Fruit fly (Drosophila melanogaster) whole organism, embryonic: ENCODE data around the gene CG34313.

Source experiments
- ATbp ChIP-seq: fragments of 200-800 bp; sonication (Bioruptor generic); optimal IDR thresholded peaks from 2 replicates; lab custom pipeline; 2017; ENCODE audit warnings: missing biosample characterization, mild to moderate bottlenecking, missing genetic modification characterization, missing genetic modification reagents
- CG10321 ChIP-seq: fragments of 200-800 bp; sonication (Bioruptor generic); IDR thresholded peaks from 2 replicates; pipeline ENCODE4 v1.3.6; 2022; ENCODE audit warnings: missing biosample characterization, missing genetic modification characterization
- CG10565 ChIP-seq: fragments of 200-800 bp; sonication (Bioruptor generic); optimal IDR thresholded peaks from 3 replicates; lab custom pipeline; 2016; ENCODE audit warnings: missing biosample characterization, mild to moderate bottlenecking, missing genetic modification characterization
- CG11504 ChIP-seq: fragments of 200-800 bp; sonication (Bioruptor generic); optimal IDR thresholded peaks from 3 replicates; lab custom pipeline; 2019; ENCODE audit warnings: missing biosample characterization, mild to moderate bottlenecking, missing genetic modification characterization, moderate library complexity
- CG12236 ChIP-seq: fragments of 200-800 bp; sonication (Bioruptor generic); optimal IDR thresholded peaks from 2 replicates; lab custom pipeline; 2016; ENCODE audit warnings: missing biosample characterization, missing genetic modification characterization
- CG15073 ChIP-seq: fragments of 200-800 bp; sonication (Bioruptor generic); optimal IDR thresholded peaks from 2 replicates; lab custom pipeline; 2016; ENCODE audit warnings: missing biosample characterization, missing genetic modification characterization
- CG1602 ChIP-seq: fragments of 200-800 bp; sonication (Bioruptor generic); optimal IDR thresholded peaks from 3 replicates; lab custom pipeline; 2016; ENCODE audit warnings: missing biosample characterization, missing genetic modification characterization
- CG1647 ChIP-seq: fragments of 200-800 bp; sonication (Bioruptor generic); optimal IDR thresholded peaks from 3 replicates; lab custom pipeline; 2016; ENCODE audit warnings: missing biosample characterization, missing genetic modification characterization
- CG16863 ChIP-seq: fragments of 200-800 bp; sonication (Bioruptor generic); optimal IDR thresholded peaks from 3 replicates; lab custom pipeline; 2016; ENCODE audit warnings: missing biosample characterization, missing genetic modification characterization
- CG17359 ChIP-seq: fragments of 200-800 bp; sonication (Bioruptor generic); optimal IDR thresholded peaks from 3 replicates; lab custom pipeline; 2018; ENCODE audit warnings: missing biosample characterization, mild to moderate bottlenecking, missing genetic modification characterization, moderate library complexity
- CG17568 ChIP-seq: fragments of 200-800 bp; sonication (Bioruptor generic); optimal IDR thresholded peaks from 2 replicates; lab custom pipeline; 2018; ENCODE audit warnings: missing biosample characterization, mild to moderate bottlenecking, missing genetic modification characterization, moderate library complexity
- CG1792 ChIP-seq: fragments of 200-800 bp; sonication (Bioruptor generic); optimal IDR thresholded peaks from 2 replicates; lab custom pipeline; 2016; ENCODE audit warnings: missing biosample characterization, missing genetic modification characterization
- CG2678 ChIP-seq: fragments of 200-800 bp; sonication (Bioruptor generic); optimal IDR thresholded peaks from 3 replicates; lab custom pipeline; 2019; ENCODE audit warnings: missing biosample characterization, mild to moderate bottlenecking, missing genetic modification characterization, moderate library complexity
- CG2875 ChIP-seq: fragments of 200-800 bp; sonication (Bioruptor generic); optimal IDR thresholded peaks from 2 replicates; lab custom pipeline; 2017; ENCODE audit warnings: missing biosample characterization, mild to moderate bottlenecking, missing genetic modification characterization, missing genetic modification reagents
- CG34376 ChIP-seq: fragments of 200-800 bp; sonication (Bioruptor generic); optimal IDR thresholded peaks from 2 replicates; lab custom pipeline; 2018; ENCODE audit warnings: missing biosample characterization, mild to moderate bottlenecking, missing genetic modification characterization
- CG34422 ChIP-seq: fragments of 200-800 bp; sonication (Bioruptor generic); IDR thresholded peaks from 3 replicates; pipeline ENCODE4 v1.3.6; 2022; ENCODE audit warnings: missing biosample characterization, missing genetic modification characterization
- CG5953 ChIP-seq: fragments of 200-800 bp; sonication (Bioruptor generic); IDR thresholded peaks from 2 replicates; pipeline ENCODE4 v1.3.6; 2022; ENCODE audit warnings: missing biosample characterization, missing genetic modification characterization
- CG6654 ChIP-seq: fragments of 200-800 bp; sonication (Bioruptor generic); optimal IDR thresholded peaks from 2 replicates; lab custom pipeline; 2017; ENCODE audit warnings: missing biosample characterization, mild to moderate bottlenecking, missing genetic modification characterization
- CG7987 ChIP-seq: fragments of 200-800 bp; sonication (Bioruptor generic); optimal IDR thresholded peaks from 2 replicates; lab custom pipeline; 2018; ENCODE audit warnings: missing biosample characterization, mild to moderate bottlenecking, missing genetic modification characterization, moderate library complexity
- Chrac-16 ChIP-seq: fragments of 200-800 bp; sonication (Bioruptor generic); optimal IDR thresholded peaks from 3 replicates; lab custom pipeline; 2016; ENCODE audit warnings: missing biosample characterization, missing genetic modification characterization
- Dll ChIP-seq: fragments of 200-800 bp; sonication (Bioruptor generic); IDR thresholded peaks from 4 replicates; pipeline ENCODE4 v1.3.6; 2022; ENCODE audit warnings: missing biosample characterization, missing genetic modification characterization; ENCODE audit not compliant: partially characterized antibody
- Doc3 ChIP-seq: fragments of 200-800 bp; sonication (Bioruptor generic); IDR thresholded peaks from 3 replicates; pipeline ENCODE4 v1.3.6; 2022; ENCODE audit warnings: missing biosample characterization, missing genetic modification characterization; ENCODE audit not compliant: partially characterized antibody
- Dref ChIP-seq: fragments of 200-800 bp; sonication (Bioruptor generic); IDR thresholded peaks from 2 replicates; pipeline ENCODE4 v1.3.6; 2022; ENCODE audit warnings: missing biosample characterization, missing genetic modification characterization
- Eip74EF ChIP-seq, 2 experiments: fragments of 200-800 bp in 1 of 2; fragments of >200 bp in 1 of 2; sonication (Bioruptor generic) in 1 of 2; optimal IDR thresholded peaks; 2 replicates each; lab custom pipeline; 2017 to 2019; ENCODE audit warnings: missing biosample characterization in 2 of 2, missing genetic modification characterization in 2 of 2, mild to moderate bottlenecking in 1 of 2, moderate library complexity in 1 of 2
- Elba2 ChIP-seq: fragments of 200-800 bp; sonication (Bioruptor generic); optimal IDR thresholded peaks from 3 replicates; lab custom pipeline; 2016; ENCODE audit warnings: missing biosample characterization, missing genetic modification characterization
- Med ChIP-seq: fragments of 200-800 bp; sonication (Bioruptor generic); peaks from one replicate; lab custom pipeline; 2016; ENCODE audit warnings: missing biosample characterization, missing genetic modification characterization, mild to moderate bottlenecking, inconsistent platforms, moderate library complexity
- Mrtf ChIP-seq: fragments of 200-800 bp; sonication (Bioruptor generic); IDR thresholded peaks from 3 replicates; pipeline ENCODE4 v1.3.6; 2022; ENCODE audit warnings: missing biosample characterization, missing genetic modification characterization
- NFAT ChIP-seq: fragments of 200-800 bp; sonication (Bioruptor generic); IDR thresholded peaks from 2 replicates; pipeline ENCODE4 v1.3.6; 2022; ENCODE audit warnings: missing biosample characterization, missing genetic modification characterization
- Pdp1 ChIP-seq, 2 experiments: fragments of 200-800 bp; sonication (Bioruptor generic); optimal IDR thresholded peaks; 3 replicates each; lab custom pipeline; 2016; ENCODE audit warnings: missing biosample characterization in 2 of 2, missing genetic modification characterization in 2 of 2, mild to moderate bottlenecking in 1 of 2, moderate library complexity in 1 of 2
- Sin3A ChIP-seq: fragments of >200 bp; optimal IDR thresholded peaks from 2 replicates; lab custom pipeline; 2018
- Stat92E ChIP-seq, 3 experiments: fragments of >200 bp in 2 of 3; fragments of 200-800 bp in 1 of 3; sonication (Bioruptor generic) in 1 of 3; optimal IDR thresholded peaks; 2 replicates each; lab custom pipeline; 2017 to 2019; ENCODE audit warnings: missing biosample characterization in 3 of 3, missing genetic modification characterization in 3 of 3, mild to moderate bottlenecking in 1 of 3, moderate library complexity in 1 of 3
- az2 ChIP-seq: fragments of 200-800 bp; sonication (Bioruptor generic); optimal IDR thresholded peaks from 3 replicates; lab custom pipeline; 2016; ENCODE audit warnings: missing biosample characterization, missing genetic modification characterization
- cas ChIP-seq: fragments of 200-800 bp; sonication (Bioruptor generic); IDR thresholded peaks from 2 replicates; pipeline ENCODE4 v1.3.6; 2022; ENCODE audit warnings: missing biosample characterization, missing genetic modification characterization
- ems ChIP-seq: fragments of 200-800 bp; sonication (Bioruptor generic); optimal IDR thresholded peaks from 3 replicates; lab custom pipeline; 2016; ENCODE audit warnings: missing biosample characterization, missing genetic modification characterization
- gcm2 ChIP-seq: fragments of 200-800 bp; sonication (Bioruptor generic); optimal IDR thresholded peaks from 2 replicates; lab custom pipeline; 2016; ENCODE audit warnings: missing biosample characterization, missing genetic modification characterization
- gro ChIP-seq: fragments of 200-800 bp; sonication (Bioruptor generic); optimal IDR thresholded peaks from 2 replicates; lab custom pipeline; 2016; ENCODE audit warnings: missing biosample characterization, missing genetic modification characterization
- kay ChIP-seq: fragments of 200-800 bp; sonication (Bioruptor generic); optimal IDR thresholded peaks from 2 replicates; lab custom pipeline; 2016; ENCODE audit warnings: missing biosample characterization, missing genetic modification characterization
- kni ChIP-seq: fragments of 200-800 bp; sonication (Bioruptor generic); optimal IDR thresholded peaks from 3 replicates; lab custom pipeline; 2017; ENCODE audit warnings: mild to moderate bottlenecking, missing biosample characterization, missing genetic modification reagents, missing genetic modification characterization
- onecut ChIP-seq: fragments of 200-800 bp; sonication (Bioruptor generic); IDR thresholded peaks from 2 replicates; pipeline ENCODE4 v1.3.6; 2022; ENCODE audit warnings: missing biosample characterization, missing genetic modification characterization
- pb ChIP-seq: fragments of 200-800 bp; sonication (Bioruptor generic); optimal IDR thresholded peaks from 3 replicates; lab custom pipeline; 2016; ENCODE audit warnings: missing biosample characterization, missing genetic modification characterization
- pros ChIP-seq: fragments of 200-800 bp; sonication (Bioruptor generic); optimal IDR thresholded peaks from 3 replicates; lab custom pipeline; 2019; ENCODE audit warnings: missing biosample characterization, mild to moderate bottlenecking, missing genetic modification characterization, moderate library complexity
- repo ChIP-seq: fragments of 200-800 bp; sonication (Bioruptor generic); optimal IDR thresholded peaks from 2 replicates; lab custom pipeline; 2016; ENCODE audit warnings: missing biosample characterization, missing genetic modification characterization
- row ChIP-seq: fragments of 200-800 bp; sonication (Bioruptor generic); IDR thresholded peaks from 3 replicates; pipeline ENCODE4 v1.3.6; 2022; ENCODE audit warnings: missing biosample characterization, missing genetic modification characterization
- shn ChIP-seq: fragments of 200-800 bp; sonication (Bioruptor generic); optimal IDR thresholded peaks from 3 replicates; lab custom pipeline; 2016; ENCODE audit warnings: missing biosample characterization, missing genetic modification characterization
- sima ChIP-seq: fragments of 200-800 bp; sonication (Bioruptor generic); optimal IDR thresholded peaks from 2 replicates; lab custom pipeline; 2016; ENCODE audit warnings: missing biosample characterization, missing genetic modification characterization
- slbo ChIP-seq: fragments of 200-800 bp; sonication (Bioruptor generic); IDR thresholded peaks from 2 replicates; pipeline ENCODE4 v1.3.6; 2022; ENCODE audit warnings: missing biosample characterization, missing genetic modification characterization
- sna ChIP-seq: fragments of 200-800 bp; sonication (Bioruptor generic); IDR thresholded peaks from 2 replicates; pipeline ENCODE4 v1.3.6; 2022; ENCODE audit warnings: missing biosample characterization, missing genetic modification characterization; ENCODE audit not compliant: partially characterized antibody
- tna ChIP-seq: fragments of 200-800 bp; sonication (Bioruptor generic); IDR thresholded peaks from 2 replicates; pipeline ENCODE4 v1.3.6; 2022; ENCODE audit warnings: missing biosample characterization, missing genetic modification characterization; ENCODE audit not compliant: partially characterized antibody
- tup ChIP-seq: fragments of 200-800 bp; sonication (Bioruptor generic); optimal IDR thresholded peaks from 2 replicates; lab custom pipeline; 2016; ENCODE audit warnings: missing biosample characterization, mild to moderate bottlenecking, missing genetic modification characterization, moderate library complexity
- zen ChIP-seq: fragments of 200-800 bp; sonication (Bioruptor generic); optimal IDR thresholded peaks from 3 replicates; lab custom pipeline; 2018; ENCODE audit warnings: missing biosample characterization, mild to moderate bottlenecking, missing genetic modification characterization, moderate library complexity
- zen2 ChIP-seq: fragments of 200-800 bp; sonication (Bioruptor generic); IDR thresholded peaks from 3 replicates; pipeline ENCODE4 v1.3.6; 2022; ENCODE audit warnings: missing biosample characterization, missing genetic modification characterization; ENCODE audit not compliant: partially characterized antibody

Gene CG34313

DNA sequence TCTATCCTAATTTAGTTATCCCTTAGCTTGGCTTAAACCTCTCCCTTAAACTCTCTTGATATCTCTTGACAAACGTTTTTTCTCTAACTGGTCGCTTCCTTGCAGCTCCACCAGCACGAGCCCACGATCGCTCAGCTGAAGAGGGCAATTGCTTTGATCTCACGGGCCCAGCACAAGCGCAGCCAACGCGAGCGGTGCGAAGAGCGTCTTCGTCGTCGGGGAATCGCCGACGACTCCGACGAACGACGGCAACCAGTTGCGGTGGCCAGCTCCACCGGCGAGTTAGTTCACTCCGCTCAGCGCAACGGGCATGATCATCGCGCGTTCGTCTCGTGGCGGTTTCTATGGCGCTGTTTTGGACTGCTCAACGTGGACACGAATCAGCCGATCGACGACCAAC, 1.6 kb downstream of the CG34313 start (continued):
- TF ChIP-seq Dll (GFP tag; lab: Robert Waterston, UW) = no peak
- TF ChIP-seq CG17359 (tag; lab: Kevin White, UChicago) = no peak
- TF ChIP-seq CG10321 = no peak
- no peak for TF ChIP-seq zen2
- TF ChIP-seq pb = peak; percentile 31
- no peak for TF ChIP-seq kay (GFP tag; lab: Kevin White, UChicago)
- TF ChIP-seq tup (GFP tag; lab: Kevin White, UChicago) = no peak
- TF ChIP-seq ems (GFP tag; lab: Kevin White, UChicago) = no peak
- TF ChIP-seq CG16863 = no peak
- no peak for TF ChIP-seq CG17568 (GFP tag; lab: Kevin White, UChicago)
- peak; percentile 54 for TF ChIP-seq CG34376 (GFP tag; lab: Kevin White, UChicago)
- TF ChIP-seq ATbp (GFP tag; lab: Kevin White, UChicago) = no peak
- TF ChIP-seq cas (GFP tag; lab: Robert Waterston, UW) = no peak
- no peak for TF ChIP-seq zen (tag; lab: Kevin White, UChicago)
- no peak for TF ChIP-seq CG5953 (GFP tag; lab: Robert Waterston, UW)
- no peak for TF ChIP-seq sima (GFP tag; lab: Kevin White, UChicago)
- TF ChIP-seq NFAT (GFP tag; lab: Robert Waterston, UW) = no peak; the same call in 1 of the 2 replicates
- no peak for TF ChIP-seq Pdp1 (GFP tag; optimal IDR thresholded peaks at IDR 0.05; lab: Kevin White, UChicago)
- TF ChIP-seq Doc3 (GFP tag; lab: Robert Waterston, UW) = no peak
- 0 out of 2 replicates have a peak, but pooled peaks have one; percentile 17 for TF ChIP-seq Dref (GFP tag; lab: Robert Waterston, UW)
- TF ChIP-seq row (GFP tag; lab: Robert Waterston, UW) = peak; percentile 15; the same call in 1 of the 3 replicates
- peak; percentile 90 for TF ChIP-seq Med (GFP tag; lab: Kevin White, UChicago)
- no peak for TF ChIP-seq repo (GFP tag; lab: Kevin White, UChicago)
- TF ChIP-seq gro = no peak
- no peak for TF ChIP-seq CG6654
- TF ChIP-seq shn (GFP tag; lab: Kevin White, UChicago) = no peak
- no peak for TF ChIP-seq pros (GFP tag; lab: Kevin White, UChicago)
- TF ChIP-seq tna = 0 out of 2 replicates have a peak, but pooled peaks have one; percentile 12
- no peak for TF ChIP-seq CG11504 (tag; lab: Kevin White, UChicago)
- TF ChIP-seq sna (GFP tag; lab: Robert Waterston, UW) = no peak
- TF ChIP-seq CG10565 (GFP tag; lab: Kevin White, UChicago) = no peak
- no peak for TF ChIP-seq onecut
- no peak; the same call in 1 of the 2 replicates for TF ChIP-seq slbo (GFP tag; lab: Robert Waterston, UW)
- no peak for TF ChIP-seq CG1647 (GFP tag; lab: Kevin White, UChicago)
- peak; percentile 16; the same call in 1 of the 3 replicates for TF ChIP-seq CG34422
- TF ChIP-seq CG2678 = no peak
- TF ChIP-seq CG1792 (GFP tag; lab: Kevin White, UChicago) = no peak
- no peak for TF ChIP-seq Sin3A (lab: Kevin White, UChicago)
- TF ChIP-seq Mrtf = 0 out of 3 replicates have a peak, but pooled peaks have one; percentile 4
- no peak for TF ChIP-seq CG7987
- no peak for TF ChIP-seq az2 (GFP tag; lab: Kevin White, UChicago)
- no peak for TF ChIP-seq kni (GFP tag; lab: Kevin White, UChicago)
- TF ChIP-seq Chrac-16 (GFP tag; lab: Kevin White, UChicago) = no peak
- TF ChIP-seq gcm2 = no peak
- no peak for TF ChIP-seq Elba2
- no peak for TF ChIP-seq CG2875
- TF ChIP-seq Eip74EF (GFP tag; optimal IDR thresholded peaks at IDR 0.05; lab: Kevin White, UChicago) = no peak
- no peak for TF ChIP-seq CG1602 (GFP tag; lab: Kevin White, UChicago)
- TF ChIP-seq CG12236 (GFP tag; lab: Kevin White, UChicago) = no peak
- no peak for TF ChIP-seq CG15073 (GFP tag; lab: Kevin White, UChicago)
- no peak for TF ChIP-seq Stat92E (GFP tag; optimal IDR thresholded peaks at IDR 0.05; lab: Kevin White, UChicago)
